Fruit fly (Drosophila melanogaster) whole organism, embryonic: Measurements from ENCODE around the gene CG43203.
A peak's percentile ranks its signal among the peaks of the same experiment; 100 is the strongest.

Experiments used
- CG10267 ChIP-seq: fragments of 200-800 bp; sonication (Bioruptor generic); optimal IDR thresholded peaks from 2 replicates; lab custom pipeline; 2018; ENCODE audit warnings: missing biosample characterization, mild to moderate bottlenecking, missing genetic modification characterization, moderate library complexity
- CG10462 ChIP-seq: fragments of 200-800 bp; sonication (Bioruptor generic); optimal IDR thresholded peaks from 2 replicates; lab custom pipeline; 2016; ENCODE audit warnings: missing biosample characterization, missing genetic modification characterization
- CG12219 ChIP-seq: fragments of 200-800 bp; sonication (Bioruptor generic); optimal IDR thresholded peaks from 3 replicates; lab custom pipeline; 2018; ENCODE audit warnings: missing biosample characterization, mild to moderate bottlenecking, missing genetic modification characterization
- CG12236 ChIP-seq: fragments of 200-800 bp; sonication (Bioruptor generic); optimal IDR thresholded peaks from 2 replicates; lab custom pipeline; 2016; ENCODE audit warnings: missing biosample characterization, missing genetic modification characterization
- CG12942 ChIP-seq: fragments of 200-800 bp; sonication (Bioruptor generic); optimal IDR thresholded peaks from 3 replicates; lab custom pipeline; 2016; ENCODE audit warnings: missing biosample characterization, missing genetic modification characterization
- CG13775 ChIP-seq: fragments of 200-800 bp; sonication (Bioruptor generic); optimal IDR thresholded peaks from 3 replicates; lab custom pipeline; 2017; ENCODE audit warnings: missing biosample characterization, mild to moderate bottlenecking, missing genetic modification characterization
- CG15514 ChIP-seq: fragments of 200-800 bp; sonication (Bioruptor generic); optimal IDR thresholded peaks from 3 replicates; lab custom pipeline; 2017; ENCODE audit warnings: missing biosample characterization, missing genetic modification characterization, mild to moderate bottlenecking, moderate library complexity, missing genetic modification reagents
- CG16815 ChIP-seq: fragments of 200-800 bp; sonication (Bioruptor generic); optimal IDR thresholded peaks from 3 replicates; lab custom pipeline; 2017; ENCODE audit warnings: missing biosample characterization, mild to moderate bottlenecking, missing genetic modification characterization
- CG16863 ChIP-seq: fragments of 200-800 bp; sonication (Bioruptor generic); optimal IDR thresholded peaks from 3 replicates; lab custom pipeline; 2016; ENCODE audit warnings: missing biosample characterization, missing genetic modification characterization
- CG2678 ChIP-seq: fragments of 200-800 bp; sonication (Bioruptor generic); optimal IDR thresholded peaks from 3 replicates; lab custom pipeline; 2019; ENCODE audit warnings: missing biosample characterization, mild to moderate bottlenecking, missing genetic modification characterization, moderate library complexity
- CG30403 ChIP-seq: fragments of 200-800 bp; sonication (Bioruptor generic); optimal IDR thresholded peaks from 3 replicates; lab custom pipeline; 2016; ENCODE audit warnings: missing biosample characterization, missing genetic modification characterization
- CG4617 ChIP-seq: fragments of 200-800 bp; sonication (Bioruptor generic); optimal IDR thresholded peaks from 3 replicates; lab custom pipeline; 2016; ENCODE audit warnings: missing biosample characterization, missing genetic modification characterization, borderline replicate concordance
- CG4730 ChIP-seq: fragments of 200-800 bp; sonication (Bioruptor generic); IDR thresholded peaks from 2 replicates; pipeline ENCODE4 v1.3.6; 2022; ENCODE audit warnings: missing biosample characterization, missing genetic modification characterization
- CG6654 ChIP-seq: fragments of 200-800 bp; sonication (Bioruptor generic); optimal IDR thresholded peaks from 2 replicates; lab custom pipeline; 2017; ENCODE audit warnings: missing biosample characterization, mild to moderate bottlenecking, missing genetic modification characterization
- CG6689 ChIP-seq: fragments of 200-800 bp; sonication (Bioruptor generic); IDR thresholded peaks from 2 replicates; pipeline ENCODE4 v1.3.6; 2022; ENCODE audit warnings: missing biosample characterization, missing genetic modification characterization
- CG6765 ChIP-seq: fragments of 200-800 bp; sonication (Bioruptor generic); optimal IDR thresholded peaks from 3 replicates; lab custom pipeline; 2017; ENCODE audit warnings: missing biosample characterization, mild to moderate bottlenecking, missing genetic modification characterization
- CG6791 ChIP-seq: fragments of 200-800 bp; sonication (Bioruptor generic); IDR thresholded peaks from 3 replicates; pipeline ENCODE4 v1.3.6; 2022; ENCODE audit warnings: missing biosample characterization, missing genetic modification characterization; ENCODE audit not compliant: partially characterized antibody
- CG7271 ChIP-seq: fragments of 200-800 bp; sonication (Bioruptor generic); optimal IDR thresholded peaks from 2 replicates; lab custom pipeline; 2018; ENCODE audit warnings: missing biosample characterization, mild to moderate bottlenecking, missing genetic modification characterization, moderate library complexity
- CG7786 ChIP-seq: fragments of 200-800 bp; sonication (Bioruptor generic); optimal IDR thresholded peaks from 2 replicates; lab custom pipeline; 2016; ENCODE audit warnings: missing biosample characterization, missing genetic modification characterization
- CG8089 ChIP-seq: fragments of 200-800 bp; sonication (Bioruptor generic); optimal IDR thresholded peaks from 3 replicates; lab custom pipeline; 2016; ENCODE audit warnings: missing biosample characterization, missing genetic modification characterization
- CG8290 ChIP-seq, 3 experiments: fragments of 200-800 bp; sonication (Bioruptor generic); optimal IDR thresholded peaks; 2 replicates each; lab custom pipeline; 2016 to 2019; ENCODE audit warnings: missing biosample characterization in 3 of 3, missing genetic modification characterization in 3 of 3, mild to moderate bottlenecking in 2 of 3, moderate library complexity in 1 of 3
- CG9609 ChIP-seq: fragments of 200-800 bp; sonication (Bioruptor generic); optimal IDR thresholded peaks from 3 replicates; lab custom pipeline; 2016; ENCODE audit warnings: missing biosample characterization, missing genetic modification characterization
- CG9727 ChIP-seq: fragments of 200-800 bp; sonication (Bioruptor generic); optimal IDR thresholded peaks from 3 replicates; lab custom pipeline; 2017; ENCODE audit warnings: missing biosample characterization, mild to moderate bottlenecking, missing genetic modification characterization
- D19A ChIP-seq: fragments of 200-800 bp; optimal IDR thresholded peaks from 3 replicates; lab custom pipeline; 2019; ENCODE audit warnings: missing biosample characterization, mild to moderate bottlenecking, missing genetic modification characterization, moderate library complexity
- Doc2 ChIP-seq: fragments of 200-800 bp; sonication (Bioruptor generic); IDR thresholded peaks from 2 replicates; pipeline ENCODE4 v1.3.6; 2022; ENCODE audit warnings: missing biosample characterization, missing genetic modification characterization
- Doc3 ChIP-seq: fragments of 200-800 bp; sonication (Bioruptor generic); IDR thresholded peaks from 3 replicates; pipeline ENCODE4 v1.3.6; 2022; ENCODE audit warnings: missing biosample characterization, missing genetic modification characterization; ENCODE audit not compliant: partially characterized antibody
- Dp ChIP-seq: fragments of 200-800 bp; sonication (Bioruptor generic); optimal IDR thresholded peaks from 2 replicates; lab custom pipeline; 2018; ENCODE audit warnings: missing biosample characterization, mild to moderate bottlenecking, missing genetic modification characterization, moderate library complexity
- Drgx ChIP-seq: fragments of 200-800 bp; sonication (Bioruptor generic); IDR thresholded peaks from 2 replicates; pipeline ENCODE4 v1.3.6; 2022; ENCODE audit warnings: missing biosample characterization, missing genetic modification characterization
- Ets65A ChIP-seq: fragments of 200-800 bp; sonication (Bioruptor generic); peaks from one replicate; lab custom pipeline; 2016; ENCODE audit warnings: missing biosample characterization, missing genetic modification characterization
- Fer2 ChIP-seq: fragments of 200-800 bp; sonication (Bioruptor generic); optimal IDR thresholded peaks from 2 replicates; lab custom pipeline; 2018; ENCODE audit warnings: missing biosample characterization, mild to moderate bottlenecking, missing genetic modification characterization, moderate library complexity
- Hr3 ChIP-seq: fragments of 200-800 bp; sonication (Bioruptor generic); optimal IDR thresholded peaks from 3 replicates; lab custom pipeline; 2016; ENCODE audit warnings: missing biosample characterization, missing genetic modification characterization
- Med ChIP-seq: fragments of 200-800 bp; sonication (Bioruptor generic); peaks from one replicate; lab custom pipeline; 2016; ENCODE audit warnings: missing biosample characterization, missing genetic modification characterization, mild to moderate bottlenecking, inconsistent platforms, moderate library complexity
- Meics ChIP-seq: fragments of 200-800 bp; sonication (Bioruptor generic); optimal IDR thresholded peaks from 2 replicates; lab custom pipeline; 2017; ENCODE audit warnings: missing biosample characterization, mild to moderate bottlenecking, missing genetic modification characterization
- Nf-YA ChIP-seq: fragments of 200-800 bp; sonication (Bioruptor generic); IDR thresholded peaks from 2 replicates; pipeline ENCODE4 v1.3.6; 2022; ENCODE audit warnings: missing biosample characterization, missing genetic modification characterization
- Six4 ChIP-seq: fragments of 200-800 bp; sonication (Bioruptor generic); optimal IDR thresholded peaks from 2 replicates; lab custom pipeline; 2016; ENCODE audit warnings: missing biosample characterization, missing genetic modification characterization
- Sox100B ChIP-seq: fragments of 200-800 bp; sonication (Bioruptor generic); optimal IDR thresholded peaks from 3 replicates; lab custom pipeline; 2018; ENCODE audit warnings: missing biosample characterization, mild to moderate bottlenecking, missing genetic modification characterization
- abd-A ChIP-seq: fragments of 200-800 bp; sonication (Bioruptor generic); optimal IDR thresholded peaks from 3 replicates; lab custom pipeline; 2019; ENCODE audit warnings: missing biosample characterization, mild to moderate bottlenecking, missing genetic modification characterization, moderate library complexity
- bsh ChIP-seq, 2 experiments: fragments of 200-800 bp; sonication (Bioruptor generic); optimal IDR thresholded peaks; 2 replicates each; lab custom pipeline; 2017 to 2018; ENCODE audit warnings: mild to moderate bottlenecking in 2 of 2, missing biosample characterization in 2 of 2, missing genetic modification characterization in 2 of 2, moderate library complexity in 1 of 2
- cas ChIP-seq: fragments of 200-800 bp; sonication (Bioruptor generic); IDR thresholded peaks from 2 replicates; pipeline ENCODE4 v1.3.6; 2022; ENCODE audit warnings: missing biosample characterization, missing genetic modification characterization
- chm ChIP-seq: fragments of 200-800 bp; sonication (Bioruptor generic); IDR thresholded peaks from 2 replicates; pipeline ENCODE4 v1.3.6; 2022; ENCODE audit warnings: missing biosample characterization, missing genetic modification characterization
- chn ChIP-seq: fragments of 200-800 bp; sonication (Bioruptor generic); optimal IDR thresholded peaks from 2 replicates; lab custom pipeline; 2016; ENCODE audit warnings: missing biosample characterization, missing genetic modification characterization
- gcm ChIP-seq: fragments of 200-800 bp; sonication (Bioruptor generic); optimal IDR thresholded peaks from 2 replicates; lab custom pipeline; 2019; ENCODE audit warnings: missing biosample characterization, mild to moderate bottlenecking, missing genetic modification characterization, moderate library complexity
- ham ChIP-seq: fragments of 200-800 bp; sonication (Bioruptor generic); IDR thresholded peaks from 2 replicates; pipeline ENCODE4 v1.3.6; 2022; ENCODE audit warnings: missing biosample characterization, missing genetic modification characterization
- lbe ChIP-seq: fragments of 200-800 bp; sonication (Bioruptor generic); optimal IDR thresholded peaks from 2 replicates; lab custom pipeline; 2016; ENCODE audit warnings: missing biosample characterization, mild to moderate bottlenecking, missing genetic modification characterization
- onecut ChIP-seq: fragments of 200-800 bp; sonication (Bioruptor generic); IDR thresholded peaks from 2 replicates; pipeline ENCODE4 v1.3.6; 2022; ENCODE audit warnings: missing biosample characterization, missing genetic modification characterization
- pho ChIP-seq: fragments of 200-800 bp; sonication (Bioruptor generic); optimal IDR thresholded peaks from 2 replicates; lab custom pipeline; 2016; ENCODE audit warnings: missing biosample characterization, missing genetic modification characterization
- prd ChIP-seq, 3 experiments: fragments of >200 bp in 2 of 3; fragments of 200-800 bp in 1 of 3; sonication (Bioruptor generic) in 1 of 3; optimal IDR thresholded peaks in 2 of 3; IDR thresholded peaks in 1 of 3; 2 replicates in 2 of 3; 3 replicates in 1 of 3; pipeline versions ENCODE4 v1.3.6 to Lab custom; 2017 to 2022; ENCODE audit warnings: missing biosample characterization in 1 of 3, missing genetic modification characterization in 1 of 3
- vvl ChIP-seq: fragments of 200-800 bp; sonication (Bioruptor generic); IDR thresholded peaks from 2 replicates; pipeline ENCODE4 v1.3.6; 2022; ENCODE audit warnings: missing biosample characterization, missing genetic modification characterization

CG43203 gene

dm6 chr3R:19398467-19398866, 44.6 kb downstream of the CG43203 start, which contains the start of gene CG31244:
TSS of gene CG31244 (minus strand) at chr3R:19398567.
- TF ChIP-seq gcm: no peak
- no peak for TF ChIP-seq CG16815
- TF ChIP-seq Med: no peak
- TF ChIP-seq CG4617 (GFP tag; lab: Kevin White, UChicago): no peak
- TF ChIP-seq bsh (GFP tag; optimal IDR thresholded peaks at IDR 0.05; lab: Kevin White, UChicago): no peak
- no peak for TF ChIP-seq CG13775 (GFP tag; lab: Kevin White, UChicago)
- TF ChIP-seq, all 482 proteins: peak for 0

dm6 chr3R:19403096-19403515, 49.3 kb downstream of the CG43203 start, which contains the start of the genes Ino80 and Aptx:
TSS of gene Ino80 (minus strand) at chr3R:19403153.
TSS of gene Aptx (plus strand) at chr3R:19403455.
- TF ChIP-seq Doc3 (GFP tag; lab: Robert Waterston, UW) (peak; percentile 85), Fer2 (tag; lab: Kevin White, UChicago) (peak; percentile 88), CG4730 (GFP tag; lab: Robert Waterston, UW) (peak; percentile 92), CG10462 (GFP tag; lab: Kevin White, UChicago) (peak; percentile 92), CG10267 (tag; lab: Kevin White, UChicago) (peak; percentile 99), CG2678 (tag; lab: Kevin White, UChicago) (peak; percentile 94), CG12236 (GFP tag; lab: Kevin White, UChicago) (peak; percentile 87), Sox100B (peak; percentile 87), ham (GFP tag; lab: Robert Waterston, UW) (peak; percentile 86), chm (GFP tag; lab: Robert Waterston, UW) (peak; percentile 85), abd-A (tag; lab: Kevin White, UChicago) (no peak), CG7786 (GFP tag; lab: Kevin White, UChicago) (peak; percentile 96), CG6791 (GFP tag; lab: Robert Waterston, UW) (peak; percentile 95), CG6654 (GFP tag; lab: Kevin White, UChicago) (peak; percentile 73), Doc2 (peak; percentile 74; the same call in 1 of the 2 replicates), pho (GFP tag; lab: Kevin White, UChicago) (peak; percentile 97), CG16863 (GFP tag; lab: Kevin White, UChicago) (peak; percentile 95), prd (optimal IDR thresholded peaks at IDR 0.05; lab: Kevin White, UChicago) (no peak), prd (GFP tag; IDR thresholded peaks at IDR 0.05; lab: Robert Waterston, UW) (peak; percentile 96), CG12942 (GFP tag; lab: Kevin White, UChicago) (peak; percentile 94), D19A (tag; lab: Kevin White, UChicago) (peak; percentile 83), CG7271 (tag; lab: Kevin White, UChicago) (peak; percentile 89), CG9609 (GFP tag; lab: Kevin White, UChicago) (peak; percentile 95), Drgx (GFP tag; lab: Robert Waterston, UW) (peak; percentile 90), vvl (peak; percentile 97), CG30403 (GFP tag; lab: Kevin White, UChicago) (peak; percentile 98), Dp (GFP tag; lab: Kevin White, UChicago) (peak; percentile 32), Meics (GFP tag; lab: Kevin White, UChicago) (peak; percentile 92), cas (GFP tag; lab: Robert Waterston, UW) (peak; percentile 86), lbe (GFP tag; lab: Kevin White, UChicago) (peak; percentile 78), CG12219 (GFP tag; lab: Kevin White, UChicago) (peak; percentile 73), Hr3 (GFP tag; lab: Kevin White, UChicago) (peak; percentile 97), Ets65A (GFP tag; lab: Kevin White, UChicago) (peak; percentile 99), CG15514 (GFP tag; lab: Kevin White, UChicago) (peak; percentile 97), CG8089 (peak; percentile 90), CG6689 (GFP tag; lab: Robert Waterston, UW) (peak; percentile 94), CG9727 (GFP tag; lab: Kevin White, UChicago) (peak; percentile 94), onecut (GFP tag; lab: Robert Waterston, UW) (peak; percentile 70), chn (GFP tag; lab: Kevin White, UChicago) (peak; percentile 95), CG6765 (GFP tag; lab: Kevin White, UChicago) (peak; percentile 74), Six4 (GFP tag; lab: Kevin White, UChicago) (peak; percentile 94), Nf-YA (GFP tag; lab: Robert Waterston, UW) (peak; percentile 80), CG8290 (GFP tag; optimal IDR thresholded peaks at IDR 0.05; lab: Kevin White, UChicago) (peak; percentile 86), CG8290 (tag; optimal IDR thresholded peaks at IDR 0.05; lab: Kevin White, UChicago) (peak; percentile 27 to 82)
